Fruit fly (Drosophila melanogaster): Measurements from ENCODE around the gene Sfp26Ad.

DNA sequence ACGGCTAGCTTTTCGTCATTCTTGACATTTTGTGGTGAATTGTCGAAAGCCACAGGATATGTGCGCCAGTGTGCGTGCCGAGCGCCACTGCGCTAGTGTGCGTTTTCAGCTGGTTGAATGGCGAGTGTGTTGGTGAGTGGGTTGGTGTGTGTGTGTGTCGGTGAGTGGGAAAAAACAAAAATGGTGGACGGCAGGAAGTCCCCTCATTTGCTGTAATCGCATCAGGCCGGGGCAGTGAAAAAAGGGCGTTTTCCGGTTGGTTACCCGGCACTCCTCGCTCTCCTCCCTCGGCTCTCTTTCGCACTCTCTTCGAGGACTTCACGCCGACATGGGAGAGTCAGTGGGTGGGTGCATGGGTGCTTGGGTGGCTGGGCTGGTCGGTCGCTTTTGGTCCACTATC lies 17.9 kb downstream of the Sfp26Ad start:
- no peak for TF ChIP-seq CG11617 (GFP tag; optimal IDR thresholded peaks at IDR 0.05)
- TF ChIP-seq Clk (GFP tag; optimal IDR thresholded peaks at IDR 0.05) = no peak
- TF ChIP-seq toe (GFP tag; optimal IDR thresholded peaks at IDR 0.05) = no peak
- no peak for TF ChIP-seq Mnt (GFP tag; optimal IDR thresholded peaks at IDR 0.05)
- no peak for TF ChIP-seq pad (GFP tag; optimal IDR thresholded peaks at IDR 0.05)
- TF ChIP-seq CG1620 (GFP tag; optimal IDR thresholded peaks at IDR 0.05) = no peak
- TF ChIP-seq CG14711 (tag; optimal IDR thresholded peaks at IDR 0.05) = no peak
- no peak for TF ChIP-seq Hr96 (GFP tag; optimal IDR thresholded peaks at IDR 0.05)
- TF ChIP-seq CG7045 (GFP tag; optimal IDR thresholded peaks at IDR 0.05) = no peak
- TF ChIP-seq tj (GFP tag; optimal IDR thresholded peaks at IDR 0.05) = no peak
- TF ChIP-seq kay (GFP tag; ENCODE audit: borderline replicate concordance) = no peak
- no peak for TF ChIP-seq ovo (GFP tag; optimal IDR thresholded peaks at IDR 0.05)
- no peak for TF ChIP-seq cnc (optimal IDR thresholded peaks at IDR 0.05)
